Fruit fly (Drosophila melanogaster): ENCODE results near the gene CG31516.

CG31516 gene

DNA sequence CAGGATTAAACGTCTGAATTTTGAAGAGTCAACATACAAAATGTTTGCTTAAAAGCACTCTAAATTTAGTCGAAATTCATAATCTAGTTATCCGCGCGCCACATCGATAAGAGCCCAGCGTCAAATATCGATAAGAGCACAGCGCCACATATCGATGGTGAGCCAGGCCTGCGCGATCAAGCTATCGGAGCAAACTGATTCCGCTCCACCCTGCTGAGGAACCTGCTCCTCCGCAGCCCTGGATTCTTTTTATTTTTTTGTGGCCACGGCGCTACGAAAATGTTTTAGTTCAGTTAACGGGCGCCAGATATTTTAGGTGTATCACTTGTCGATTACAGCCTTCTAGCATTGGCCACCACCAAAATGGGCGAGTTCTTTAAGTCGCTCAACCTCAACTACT, 850 bp upstream of the CG31516 start (continued):
- TF ChIP-seq CG1792 (GFP tag; optimal IDR thresholded peaks at IDR 0.05) (peak; percentile 22), Hr78 (GFP tag; optimal IDR thresholded peaks at IDR 0.05) (no peak), Sry-δ (GFP tag; optimal IDR thresholded peaks at IDR 0.05) (peak; percentile 88), Doc3 (GFP tag; IDR thresholded peaks at IDR 0.05; ENCODE audit: partially characterized antibody) (peak; percentile 96), CG12659 (GFP tag; optimal IDR thresholded peaks at IDR 0.05) (peak; percentile 72), hbn (GFP tag; IDR thresholded peaks at IDR 0.05; ENCODE audit: partially characterized antibody) (peak; percentile 95), pb (GFP tag; optimal IDR thresholded peaks at IDR 0.05) (no peak), bbx (GFP tag; IDR thresholded peaks at IDR 0.05; ENCODE audit: partially characterized antibody) (peak; percentile 99), CG1602 (GFP tag; optimal IDR thresholded peaks at IDR 0.05) (no peak), CG10462 (GFP tag; optimal IDR thresholded peaks at IDR 0.05) (no peak), Hmr (GFP tag; optimal IDR thresholded peaks at IDR 0.05) (peak; percentile 74), CoRest (tag; optimal IDR thresholded peaks at IDR 0.05) (peak; percentile 32), CG31224 (GFP tag; IDR thresholded peaks at IDR 0.05) (no peak), ci (GFP tag; IDR thresholded peaks at IDR 0.05) (peak; percentile 48; the same call in 2 of the 3 replicates), ab (GFP tag; optimal IDR thresholded peaks at IDR 0.05) (no peak), dan (GFP tag; IDR thresholded peaks at IDR 0.05) (no peak), ERR (GFP tag; optimal IDR thresholded peaks at IDR 0.05) (peak; percentile 50), CG2678 (tag; optimal IDR thresholded peaks at IDR 0.05) (no peak), gsb-n (tag; optimal IDR thresholded peaks at IDR 0.05) (no peak), Sry-β (GFP tag; optimal IDR thresholded peaks at IDR 0.05) (no peak), oc (tag; optimal IDR thresholded peaks at IDR 0.05) (no peak), CG11723 (GFP tag; optimal IDR thresholded peaks at IDR 0.05) (no peak), E2f2 (GFP tag; IDR thresholded peaks at IDR 0.05) (peak; percentile 99), ems (GFP tag; optimal IDR thresholded peaks at IDR 0.05) (peak; percentile 49), CG8478 (optimal IDR thresholded peaks at IDR 0.05) (no peak), Ptx1 (GFP tag; IDR thresholded peaks at IDR 0.05) (peak; percentile 45), H2.0 (GFP tag; IDR thresholded peaks at IDR 0.05) (0 out of 2 replicates have a peak, but pooled peaks have one; percentile 23), CG6689 (GFP tag; IDR thresholded peaks at IDR 0.05) (no peak), peb (GFP tag; IDR thresholded peaks at IDR 0.05) (no peak), az2 (GFP tag; optimal IDR thresholded peaks at IDR 0.05) (no peak), Med (GFP tag) (peak; percentile 95), ssp (GFP tag; IDR thresholded peaks at IDR 0.05) (peak; percentile 48; the same call in 1 of the 2 replicates), CG4404 (GFP tag; IDR thresholded peaks at IDR 0.05) (no peak), Gug (GFP tag; IDR thresholded peaks at IDR 0.05) (no peak; the same call in 3 of the 4 replicates), gro (GFP tag; optimal IDR thresholded peaks at IDR 0.05) (peak; percentile 47), HmgZ (tag; optimal IDR thresholded peaks at IDR 0.05) (peak; percentile 74), CG11093 (GFP tag; IDR thresholded peaks at IDR 0.05) (no peak), zen2 (GFP tag; IDR thresholded peaks at IDR 0.05; ENCODE audit: partially characterized antibody) (peak; percentile 97), Xbp1 (GFP tag; optimal IDR thresholded peaks at IDR 0.05) (peak; percentile 55), CG14965 (GFP tag; optimal IDR thresholded peaks at IDR 0.05; ENCODE audit: borderline replicate concordance) (no peak), Xrp1 (GFP tag; IDR thresholded peaks at IDR 0.05) (peak; percentile 7; the same call in 1 of the 2 replicates), Awh (GFP tag; IDR thresholded peaks at IDR 0.05) (no peak), twi (tag; optimal IDR thresholded peaks at IDR 0.05) (no peak), CG13424 (tag; optimal IDR thresholded peaks at IDR 0.05) (peak; percentile 14), CG8089 (GFP tag; optimal IDR thresholded peaks at IDR 0.05) (no peak), zfh2 (GFP tag; optimal IDR thresholded peaks at IDR 0.05) (peak; percentile 49), Rfx (GFP tag; IDR thresholded peaks at IDR 0.05) (peak; percentile 76), CG13775 (GFP tag; optimal IDR thresholded peaks at IDR 0.05) (peak; percentile 25), CG33557 (GFP tag; optimal IDR thresholded peaks at IDR 0.05) (no peak), CG17385 (GFP tag; optimal IDR thresholded peaks at IDR 0.05) (no peak), Spps (tag; optimal IDR thresholded peaks at IDR 0.05) (no peak), CG3726 (GFP tag; IDR thresholded peaks at IDR 0.05) (no peak)
